Worm (Caenorhabditis elegans): ENCODE measurements around the gene C04G6.4.

C04G6.4 gene

ce11 chrII:5031612-5032011 lies 51.6 kb downstream of the C04G6.4 start, which contains the start of gene wdr-83:
wdr-83 (minus strand) TSS chrII:5031712.
- TF ChIP-seq F13C5.2 (tag; optimal IDR thresholded peaks at IDR 0.05) = no peak
- TF ChIP-seq pes-1 (GFP tag; IDR thresholded peaks at IDR 0.05) = no peak
- no peak for TF ChIP-seq scrt-1 (GFP tag; IDR thresholded peaks at IDR 0.05)
- no peak for TF ChIP-seq tbx-37 (GFP tag; conservative IDR thresholded peaks at IDR 0.05)
- no peak for TF ChIP-seq hnd-1 (tag; optimal IDR thresholded peaks at IDR 0.05)
- TF ChIP-seq ets-7 (tag; optimal IDR thresholded peaks at IDR 0.05) = no peak
- no peak for TF ChIP-seq flt-1 (GFP tag; IDR thresholded peaks at IDR 0.05)
- no peak for TF ChIP-seq tra-4 (tag; optimal IDR thresholded peaks at IDR 0.05)

Data from whole organism, early embryonic.